Worm (Caenorhabditis elegans) whole organism, L3 larva: ENCODE results near the gene spp-28.

Experiments used
- ama-1 ChIP-seq: fragments of 150-350 bp; optimal IDR thresholded peaks from 2 replicates; lab custom pipeline; 2018
- ceh-16 ChIP-seq: sonication (generic microtip); optimal IDR thresholded peaks from 2 replicates; lab custom pipeline; 2017; ENCODE audit warnings: missing biosample characterization, missing genetic modification characterization
- egl-27 ChIP-seq: sonication (generic microtip); optimal IDR thresholded peaks from 4 replicates; lab custom pipeline; 2017; ENCODE audit warnings: missing biosample characterization, missing genetic modification reagents, missing genetic modification characterization
- elt-2 ChIP-seq: sonication (generic microtip); optimal IDR thresholded peaks from 2 replicates; lab custom pipeline; 2016; ENCODE audit warnings: missing genetic modification reagents, mild to moderate bottlenecking, missing genetic modification characterization, missing compliant biosample characterization
- fos-1 ChIP-seq: fragments of 150-350 bp; optimal IDR thresholded peaks from 2 replicates; lab custom pipeline; 2014; ENCODE audit warnings: missing biosample characterization, missing genetic modification characterization
- lin-39 ChIP-seq: fragments of 150-350 bp; optimal IDR thresholded peaks from 2 replicates; lab custom pipeline; 2018; ENCODE audit warnings: missing biosample characterization, missing genetic modification reagents, missing genetic modification characterization
- nhr-28 ChIP-seq: fragments of 150-350 bp; optimal IDR thresholded peaks from 2 replicates; lab custom pipeline; 2014; ENCODE audit warnings: missing biosample characterization, missing genetic modification characterization
- nhr-76 ChIP-seq: fragments of 150-350 bp; sonication (generic microtip); optimal IDR thresholded peaks from 5 replicates; lab custom pipeline; 2014; ENCODE audit warnings: missing biosample characterization, missing genetic modification characterization
- snpc-4 ChIP-seq: fragments of 150-350 bp; optimal IDR thresholded peaks from 2 replicates; lab custom pipeline; 2014; ENCODE audit warnings: missing biosample characterization, missing genetic modification characterization
- tbx-2 ChIP-seq: sonication (generic microtip); optimal IDR thresholded peaks from 2 replicates; lab custom pipeline; 2016; ENCODE audit warnings: mild to moderate bottlenecking, missing genetic modification characterization, missing compliant biosample characterization
- unc-39 ChIP-seq: sonication (generic microtip); optimal IDR thresholded peaks from 4 replicates; lab custom pipeline; 2017; ENCODE audit warnings: missing biosample characterization, missing genetic modification characterization
- unc-62 ChIP-seq: fragments of 150-350 bp; sonication (generic microtip); optimal IDR thresholded peaks from 4 replicates; lab custom pipeline; 2014; ENCODE audit warnings: missing biosample characterization, missing genetic modification reagents, missing genetic modification characterization
- ztf-4 ChIP-seq: fragments of 150-350 bp; optimal IDR thresholded peaks from 2 replicates; lab custom pipeline; 2014; ENCODE audit warnings: missing biosample characterization, missing genetic modification characterization

- TF ChIP-seq nhr-76 (tag; lab: Kevin White, UChicago) (no peak), snpc-4 (no peak), ceh-16 (tag; lab: Kevin White, UChicago) (no peak), elt-2 (no peak), ama-1 (lab: Kevin White, UChicago) (no peak), fos-1 (tag; lab: Kevin White, UChicago) (no peak), ztf-4 (no peak), egl-27 (tag; lab: Kevin White, UChicago) (no peak), tbx-2 (tag; lab: Kevin White, UChicago) (no peak), unc-39 (tag; lab: Kevin White, UChicago) (no peak), nhr-28 (tag; lab: Kevin White, UChicago) (no peak), lin-39 (no peak), unc-62 (GFP tag; lab: Kevin White, UChicago) (no peak)
These were observed 20.5 kb upstream of the spp-28 start for ce11 chrIII:4210661-4211060.
